Worm (Caenorhabditis elegans): Measurements from ENCODE around the gene ivd-1.

ce11 chrIV:5083832-5084231 is 4.8 kb downstream of the ivd-1 start:
- TF ChIP-seq dao-5 (tag; optimal IDR thresholded peaks at IDR 0.05) (no peak), him-1 (tag; optimal IDR thresholded peaks at IDR 0.05) (no peak)
